Fruit fly (Drosophila melanogaster) whole organism, embryonic: ENCODE measurements around the gene Pde11.

Source experiments
- Bdp1 ChIP-seq: fragments of 200-800 bp; sonication (Bioruptor generic); optimal IDR thresholded peaks from 3 replicates; lab custom pipeline; 2016; ENCODE audit warnings: missing biosample characterization, missing genetic modification characterization
- CG1024 ChIP-seq: fragments of 200-800 bp; sonication (Bioruptor generic); IDR thresholded peaks from 2 replicates; pipeline ENCODE4 v1.3.6; 2022; ENCODE audit warnings: missing biosample characterization, missing genetic modification characterization
- CG10267 ChIP-seq: fragments of 200-800 bp; sonication (Bioruptor generic); optimal IDR thresholded peaks from 2 replicates; lab custom pipeline; 2018; ENCODE audit warnings: missing biosample characterization, mild to moderate bottlenecking, missing genetic modification characterization, moderate library complexity
- CG12071 ChIP-seq: fragments of 200-800 bp; sonication (Bioruptor generic); optimal IDR thresholded peaks from 3 replicates; lab custom pipeline; 2018; ENCODE audit warnings: missing biosample characterization, mild to moderate bottlenecking, missing genetic modification characterization
- CG12155 ChIP-seq: fragments of 200-800 bp; sonication (Bioruptor generic); optimal IDR thresholded peaks from 3 replicates; lab custom pipeline; 2016; ENCODE audit warnings: missing biosample characterization, missing genetic modification characterization
- CG12391 ChIP-seq: fragments of 200-800 bp; sonication (Bioruptor generic); optimal IDR thresholded peaks from 3 replicates; lab custom pipeline; 2018; ENCODE audit warnings: missing biosample characterization, mild to moderate bottlenecking, missing genetic modification characterization, moderate library complexity
- CG14667 ChIP-seq: fragments of 200-800 bp; sonication (Bioruptor generic); IDR thresholded peaks from 2 replicates; pipeline ENCODE4 v1.3.6; 2022; ENCODE audit warnings: missing biosample characterization, missing genetic modification characterization
- CG14710 ChIP-seq: fragments of 200-800 bp; sonication (Bioruptor generic); optimal IDR thresholded peaks from 3 replicates; lab custom pipeline; 2019; ENCODE audit warnings: missing biosample characterization, mild to moderate bottlenecking, missing genetic modification characterization, moderate library complexity
- CG14965 ChIP-seq: fragments of 200-800 bp; sonication (Bioruptor generic); optimal IDR thresholded peaks from 2 replicates; lab custom pipeline; 2016; ENCODE audit warnings: missing biosample characterization, missing genetic modification characterization, borderline replicate concordance
- CG15073 ChIP-seq: fragments of 200-800 bp; sonication (Bioruptor generic); optimal IDR thresholded peaks from 2 replicates; lab custom pipeline; 2016; ENCODE audit warnings: missing biosample characterization, missing genetic modification characterization
- CG15269 ChIP-seq: fragments of 200-800 bp; sonication (Bioruptor generic); optimal IDR thresholded peaks from 2 replicates; lab custom pipeline; 2018; ENCODE audit warnings: missing biosample characterization, mild to moderate bottlenecking, missing genetic modification characterization, moderate library complexity
- CG16813 ChIP-seq: fragments of 200-800 bp; sonication (Bioruptor generic); IDR thresholded peaks from 3 replicates; pipeline ENCODE4 v1.3.6; 2022; ENCODE audit warnings: missing biosample characterization, missing genetic modification characterization; ENCODE audit not compliant: partially characterized antibody
- CG16815 ChIP-seq: fragments of 200-800 bp; sonication (Bioruptor generic); optimal IDR thresholded peaks from 3 replicates; lab custom pipeline; 2017; ENCODE audit warnings: missing biosample characterization, mild to moderate bottlenecking, missing genetic modification characterization
- CG17612 ChIP-seq: fragments of 200-800 bp; sonication (Bioruptor generic); IDR thresholded peaks from 2 replicates; pipeline ENCODE4 v1.3.6; 2022; ENCODE audit warnings: missing biosample characterization, missing genetic modification characterization
- CG1792 ChIP-seq: fragments of 200-800 bp; sonication (Bioruptor generic); optimal IDR thresholded peaks from 2 replicates; lab custom pipeline; 2016; ENCODE audit warnings: missing biosample characterization, missing genetic modification characterization
- CG2678 ChIP-seq: fragments of 200-800 bp; sonication (Bioruptor generic); optimal IDR thresholded peaks from 3 replicates; lab custom pipeline; 2019; ENCODE audit warnings: missing biosample characterization, mild to moderate bottlenecking, missing genetic modification characterization, moderate library complexity
- CG2712 ChIP-seq: fragments of 200-800 bp; optimal IDR thresholded peaks from 3 replicates; lab custom pipeline; 2019; ENCODE audit warnings: missing biosample characterization, mild to moderate bottlenecking, missing genetic modification characterization, moderate library complexity
- CG31365 ChIP-seq: fragments of 200-800 bp; sonication (Bioruptor generic); optimal IDR thresholded peaks from 2 replicates; lab custom pipeline; 2018; ENCODE audit warnings: missing biosample characterization, mild to moderate bottlenecking, missing genetic modification characterization
- CG31441 ChIP-seq: fragments of 200-800 bp; sonication (Bioruptor generic); IDR thresholded peaks from 2 replicates; pipeline ENCODE4 v1.3.6; 2022; ENCODE audit warnings: missing biosample characterization, missing genetic modification characterization
- CG4424 ChIP-seq: fragments of 200-800 bp; sonication (Bioruptor generic); optimal IDR thresholded peaks from 3 replicates; lab custom pipeline; 2016; ENCODE audit warnings: missing biosample characterization, missing genetic modification characterization
- CG4730 ChIP-seq: fragments of 200-800 bp; sonication (Bioruptor generic); IDR thresholded peaks from 2 replicates; pipeline ENCODE4 v1.3.6; 2022; ENCODE audit warnings: missing biosample characterization, missing genetic modification characterization
- CG7271 ChIP-seq: fragments of 200-800 bp; sonication (Bioruptor generic); optimal IDR thresholded peaks from 2 replicates; lab custom pipeline; 2018; ENCODE audit warnings: missing biosample characterization, mild to moderate bottlenecking, missing genetic modification characterization, moderate library complexity
- CrebB ChIP-seq: fragments of 200-800 bp; sonication (Bioruptor generic); optimal IDR thresholded peaks from 3 replicates; lab custom pipeline; 2018; ENCODE audit warnings: missing biosample characterization, mild to moderate bottlenecking, missing genetic modification characterization
- Eip74EF ChIP-seq, 2 experiments: fragments of 200-800 bp in 1 of 2; fragments of >200 bp in 1 of 2; sonication (Bioruptor generic) in 1 of 2; optimal IDR thresholded peaks; 2 replicates each; lab custom pipeline; 2017 to 2019; ENCODE audit warnings: missing biosample characterization in 2 of 2, missing genetic modification characterization in 2 of 2, mild to moderate bottlenecking in 1 of 2, moderate library complexity in 1 of 2
- Fer2 ChIP-seq: fragments of 200-800 bp; sonication (Bioruptor generic); optimal IDR thresholded peaks from 2 replicates; lab custom pipeline; 2018; ENCODE audit warnings: missing biosample characterization, mild to moderate bottlenecking, missing genetic modification characterization, moderate library complexity
- H15 ChIP-seq: fragments of 200-800 bp; sonication (Bioruptor generic); IDR thresholded peaks from 3 replicates; pipeline ENCODE4 v1.3.6; 2022; ENCODE audit warnings: missing biosample characterization, missing genetic modification characterization
- HHEX ChIP-seq: fragments of 200-800 bp; sonication (Bioruptor generic); optimal IDR thresholded peaks from 3 replicates; lab custom pipeline; 2017; ENCODE audit warnings: missing biosample characterization, mild to moderate bottlenecking, missing genetic modification characterization, missing genetic modification reagents
- HmgD ChIP-seq: fragments of 200-800 bp; sonication (Bioruptor generic); optimal IDR thresholded peaks from 3 replicates; lab custom pipeline; 2016; ENCODE audit warnings: missing biosample characterization, missing genetic modification characterization
- NFAT ChIP-seq: fragments of 200-800 bp; sonication (Bioruptor generic); IDR thresholded peaks from 2 replicates; pipeline ENCODE4 v1.3.6; 2022; ENCODE audit warnings: missing biosample characterization, missing genetic modification characterization
- Opbp ChIP-seq: fragments of 200-800 bp; sonication (Bioruptor generic); IDR thresholded peaks from 3 replicates; pipeline ENCODE4 v1.3.6; 2022; ENCODE audit warnings: missing biosample characterization, missing genetic modification characterization; ENCODE audit not compliant: partially characterized antibody
- Pdp1 ChIP-seq, 2 experiments: fragments of 200-800 bp; sonication (Bioruptor generic); optimal IDR thresholded peaks; 3 replicates each; lab custom pipeline; 2016; ENCODE audit warnings: missing biosample characterization in 2 of 2, missing genetic modification characterization in 2 of 2, mild to moderate bottlenecking in 1 of 2, moderate library complexity in 1 of 2
- Side ChIP-seq: fragments of 200-800 bp; sonication (Bioruptor generic); optimal IDR thresholded peaks from 2 replicates; lab custom pipeline; 2016; ENCODE audit warnings: missing biosample characterization, missing genetic modification characterization
- Stat92E ChIP-seq, 3 experiments: fragments of >200 bp in 2 of 3; fragments of 200-800 bp in 1 of 3; sonication (Bioruptor generic) in 1 of 3; optimal IDR thresholded peaks; 2 replicates each; lab custom pipeline; 2017 to 2019; ENCODE audit warnings: missing biosample characterization in 3 of 3, missing genetic modification characterization in 3 of 3, mild to moderate bottlenecking in 1 of 3, moderate library complexity in 1 of 3
- Trl ChIP-seq, 3 experiments: fragments of >200 bp in 2 of 3; fragments of 200-800 bp in 1 of 3; sonication (Bioruptor generic) in 1 of 3; optimal IDR thresholded peaks; 2 replicates in 1 of 3; 3 replicates in 2 of 3; lab custom pipeline; 2016 to 2017; ENCODE audit warnings: missing biosample characterization in 1 of 3, missing genetic modification characterization in 1 of 3
- Vsx1 ChIP-seq: fragments of 200-800 bp; sonication (Bioruptor generic); optimal IDR thresholded peaks from 2 replicates; lab custom pipeline; 2017; ENCODE audit warnings: missing biosample characterization, mild to moderate bottlenecking, missing genetic modification characterization, missing genetic modification reagents
- corto ChIP-seq: fragments of 200-800 bp; sonication (Bioruptor generic); optimal IDR thresholded peaks from 2 replicates; lab custom pipeline; 2016; ENCODE audit warnings: missing biosample characterization, mild to moderate bottlenecking, missing genetic modification characterization, moderate library complexity
- fd3F ChIP-seq: fragments of 200-800 bp; sonication (Bioruptor generic); optimal IDR thresholded peaks from 2 replicates; lab custom pipeline; 2018; ENCODE audit warnings: missing biosample characterization, mild to moderate bottlenecking, missing genetic modification characterization, moderate library complexity
- gcm ChIP-seq: fragments of 200-800 bp; sonication (Bioruptor generic); optimal IDR thresholded peaks from 2 replicates; lab custom pipeline; 2019; ENCODE audit warnings: missing biosample characterization, mild to moderate bottlenecking, missing genetic modification characterization, moderate library complexity
- her ChIP-seq: fragments of 200-800 bp; sonication (Bioruptor generic); optimal IDR thresholded peaks from 2 replicates; lab custom pipeline; 2016; ENCODE audit warnings: missing biosample characterization, missing genetic modification characterization
- lmd ChIP-seq: fragments of 200-800 bp; sonication (Bioruptor generic); IDR thresholded peaks from 2 replicates; pipeline ENCODE4 v1.3.6; 2022; ENCODE audit warnings: missing biosample characterization, missing genetic modification characterization
- mld ChIP-seq: fragments of 200-800 bp; sonication (Bioruptor generic); IDR thresholded peaks from 3 replicates; pipeline ENCODE4 v1.3.6; 2022; ENCODE audit warnings: missing biosample characterization, missing genetic modification characterization; ENCODE audit not compliant: partially characterized antibody
- pzg ChIP-seq: fragments of 200-800 bp; sonication (Bioruptor generic); optimal IDR thresholded peaks from 3 replicates; lab custom pipeline; 2018; ENCODE audit warnings: missing biosample characterization, mild to moderate bottlenecking, missing genetic modification characterization, moderate library complexity
- salm ChIP-seq: fragments of 200-800 bp; sonication (Bioruptor generic); optimal IDR thresholded peaks from 2 replicates; lab custom pipeline; 2018; ENCODE audit warnings: missing biosample characterization, mild to moderate bottlenecking, missing genetic modification characterization
- scrt ChIP-seq: fragments of 200-800 bp; sonication (Bioruptor generic); optimal IDR thresholded peaks from 2 replicates; lab custom pipeline; 2018; ENCODE audit warnings: missing biosample characterization, mild to moderate bottlenecking, missing genetic modification characterization, moderate library complexity
- slbo ChIP-seq: fragments of 200-800 bp; sonication (Bioruptor generic); IDR thresholded peaks from 2 replicates; pipeline ENCODE4 v1.3.6; 2022; ENCODE audit warnings: missing biosample characterization, missing genetic modification characterization
- tgo ChIP-seq: fragments of 200-800 bp; sonication (Bioruptor generic); IDR thresholded peaks from 3 replicates; pipeline ENCODE4 v1.3.6; 2022; ENCODE audit warnings: missing biosample characterization, missing genetic modification characterization
- wek ChIP-seq: fragments of 200-800 bp; sonication (Bioruptor generic); optimal IDR thresholded peaks from 3 replicates; lab custom pipeline; 2018; ENCODE audit warnings: missing biosample characterization, mild to moderate bottlenecking, missing genetic modification characterization, moderate library complexity

Pde11 gene

DNA sequence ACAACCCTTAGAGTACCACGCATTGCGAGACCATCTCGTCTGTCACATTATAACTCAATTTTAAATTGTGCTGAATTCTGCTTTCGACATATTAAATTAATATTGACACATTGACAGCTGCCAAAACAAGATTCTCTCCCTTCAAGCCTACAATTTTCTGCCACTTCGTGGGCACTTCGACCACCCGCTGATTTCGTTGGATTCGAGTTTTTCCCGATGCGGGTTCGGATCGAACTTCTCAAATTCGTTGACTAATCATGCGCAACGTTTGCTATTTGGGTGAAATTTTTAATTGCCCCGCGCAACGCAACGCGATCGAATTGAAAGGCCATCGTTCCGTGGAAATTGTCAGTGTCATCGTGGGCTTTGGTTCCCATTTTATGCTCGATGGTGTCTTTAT, 83.2 kb downstream of the Pde11 start (continued):
- TF ChIP-seq Opbp (no peak), pzg (no peak), HHEX (GFP tag; lab: Kevin White, UChicago) (no peak)
- TF ChIP-seq, all 482 proteins: peak for 13

DNA sequence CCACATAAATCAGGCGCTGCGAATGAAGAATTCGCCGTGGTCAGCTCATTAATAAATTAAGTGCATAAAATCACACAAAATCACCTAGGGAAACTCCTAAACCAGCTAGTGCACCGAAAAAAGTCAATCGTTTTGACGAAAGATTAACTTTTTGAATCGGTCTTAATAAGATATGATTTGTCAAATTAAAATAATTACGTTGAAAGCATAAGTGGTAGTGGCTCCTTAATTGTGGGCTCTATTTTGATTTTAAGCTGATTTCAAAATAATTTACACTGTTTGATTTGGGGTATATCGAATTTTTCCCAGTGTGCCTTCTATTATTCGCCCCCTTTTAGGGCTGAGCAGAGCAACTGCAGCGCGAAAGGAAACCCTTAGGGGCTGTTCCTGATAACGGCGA, 84.7 kb downstream of the Pde11 start:
- no peak for TF ChIP-seq CG17612
- no peak for TF ChIP-seq fd3F (GFP tag; lab: Kevin White, UChicago)
- no peak for TF ChIP-seq CG1792
- peak; percentile 62 for TF ChIP-seq CG12391
- TF ChIP-seq CG15073: no peak
- TF ChIP-seq Bdp1: no peak
- TF ChIP-seq CG16813 (GFP tag; lab: Robert Waterston, UW): no peak
- TF ChIP-seq CG4730: no peak
- TF ChIP-seq CG31365 (tag; lab: Kevin White, UChicago): no peak
- peak in 1 of 2 experiments; percentile 5 for TF ChIP-seq Pdp1 (GFP tag; optimal IDR thresholded peaks at IDR 0.05; lab: Kevin White, UChicago)
- no peak for TF ChIP-seq salm
- TF ChIP-seq her (GFP tag; lab: Kevin White, UChicago): no peak
- no peak for TF ChIP-seq Vsx1 (GFP tag; lab: Kevin White, UChicago)
- peak; percentile 12; the same call in 1 of the 2 replicates for TF ChIP-seq lmd (GFP tag; lab: Robert Waterston, UW)
- TF ChIP-seq tgo (GFP tag; lab: Robert Waterston, UW): no peak
- TF ChIP-seq CG14710 (tag; lab: Kevin White, UChicago): peak; percentile 63
- TF ChIP-seq CG2712 (tag; lab: Kevin White, UChicago): peak; percentile 77
- peak; percentile 43 for TF ChIP-seq CG10267 (tag; lab: Kevin White, UChicago)
- no peak for TF ChIP-seq Stat92E (GFP tag; optimal IDR thresholded peaks at IDR 0.05; lab: Kevin White, UChicago)
- TF ChIP-seq Eip74EF (GFP tag; optimal IDR thresholded peaks at IDR 0.05; lab: Kevin White, UChicago): no peak
- TF ChIP-seq slbo (GFP tag; lab: Robert Waterston, UW): no peak
- no peak for TF ChIP-seq Opbp
- TF ChIP-seq Side (GFP tag; lab: Kevin White, UChicago): no peak
- TF ChIP-seq HmgD: no peak
- TF ChIP-seq CG4424 (GFP tag; lab: Kevin White, UChicago): peak; percentile 30
- no peak for TF ChIP-seq wek (GFP tag; lab: Kevin White, UChicago)
- TF ChIP-seq CG31441 (GFP tag; lab: Robert Waterston, UW): peak; percentile 43
- TF ChIP-seq CG15269: no peak
- TF ChIP-seq CG7271: no peak
- peak; percentile 59 for TF ChIP-seq CG16815 (GFP tag; lab: Kevin White, UChicago)
- TF ChIP-seq CG12071: no peak
- TF ChIP-seq CrebB: no peak
- TF ChIP-seq CG2678 (tag; lab: Kevin White, UChicago): peak; percentile 10
- TF ChIP-seq Fer2: no peak
- 0 out of 2 replicates have a peak, but pooled peaks have one; percentile 40 for TF ChIP-seq CG1024 (GFP tag; lab: Robert Waterston, UW)
- TF ChIP-seq NFAT (GFP tag; lab: Robert Waterston, UW): no peak
- no peak for TF ChIP-seq CG12155 (GFP tag; lab: Kevin White, UChicago)
- no peak for TF ChIP-seq CG14965 (GFP tag; lab: Kevin White, UChicago)
- TF ChIP-seq corto (GFP tag; lab: Kevin White, UChicago): no peak
- no peak for TF ChIP-seq mld
- no peak for TF ChIP-seq scrt (GFP tag; lab: Kevin White, UChicago)
- no peak for TF ChIP-seq CG14667 (GFP tag; lab: Robert Waterston, UW)
- TF ChIP-seq Trl (optimal IDR thresholded peaks at IDR 0.05; lab: Kevin White, UChicago): no peak
- TF ChIP-seq Trl (GFP tag; optimal IDR thresholded peaks at IDR 0.05; lab: Kevin White, UChicago): peak; percentile 2
- TF ChIP-seq H15 (GFP tag; lab: Robert Waterston, UW): no peak
- peak; percentile 26 for TF ChIP-seq gcm (GFP tag; lab: Kevin White, UChicago)
